Worm (Caenorhabditis elegans) whole organism, dauer: Measurements from ENCODE around the gene mam-7.

Experiments
- unc-62 ChIP-seq: sonication (generic microtip); optimal IDR thresholded peaks from 2 replicates; lab custom pipeline; 2017; ENCODE audit warnings: missing biosample characterization, missing genetic modification reagents, missing genetic modification characterization

mam-7 gene

ce11 chrIII:9892855-9893254 lies at the start of gene mam-7:
Gene mam-7, plus strand, starts transcription at chrIII:9893155.
- no peak for TF ChIP-seq unc-62 (GFP tag; lab: Kevin White, UChicago)

- no peak for TF ChIP-seq unc-62 (GFP tag; lab: Kevin White, UChicago)
Observed at ce11 chrIII:9843715-9844114, 49.2 kb upstream of the mam-7 start, which contains the start of gene K11H3.5. Gene K11H3.5, plus strand, starts transcription at chrIII:9843768.

ce11 chrIII:9846093-9846492 lies 46.9 kb upstream of the mam-7 start, which contains the start of gene K11H3.2:
Gene K11H3.2, plus strand, starts transcription at chrIII:9846393.
- TF ChIP-seq unc-62 (GFP tag; lab: Kevin White, UChicago) = no peak

ce11 chrIII:9848083-9848482 lies 44.9 kb upstream of the mam-7 start, which contains the start of gene mrpl-36:
Gene mrpl-36, minus strand, starts transcription at chrIII:9848116.
- TF ChIP-seq unc-62 (GFP tag; lab: Kevin White, UChicago) = no peak

ce11 chrIII:9848603-9849002 lies 44.4 kb upstream of the mam-7 start:
- no peak for TF ChIP-seq unc-62 (GFP tag; lab: Kevin White, UChicago)

ce11 chrIII:9849950-9850349 lies 43.0 kb upstream of the mam-7 start:
- TF ChIP-seq unc-62 (GFP tag; lab: Kevin White, UChicago) = no peak

- no peak for TF ChIP-seq unc-62 (GFP tag; lab: Kevin White, UChicago)
Observed at ce11 chrIII:9850877-9851276, 42.1 kb upstream of the mam-7 start.

- TF ChIP-seq unc-62 (GFP tag; lab: Kevin White, UChicago) = no peak
Observed at ce11 chrIII:9851547-9851946, 41.4 kb upstream of the mam-7 start, which contains the start of gene K11H3.3. Gene K11H3.3, plus strand, starts transcription at chrIII:9851854.

- no peak for TF ChIP-seq unc-62 (GFP tag; lab: Kevin White, UChicago)
Observed at ce11 chrIII:9853667-9854620, 39.0 kb upstream of the mam-7 start.

ce11 chrIII:9854960-9855359 lies 38.0 kb upstream of the mam-7 start:
- no peak for TF ChIP-seq unc-62 (GFP tag; lab: Kevin White, UChicago)

- no peak for TF ChIP-seq unc-62 (GFP tag; lab: Kevin White, UChicago)
Observed at ce11 chrIII:9857110-9857509, 35.8 kb upstream of the mam-7 start.

ce11 chrIII:9858061-9858460 lies 34.9 kb upstream of the mam-7 start:
- TF ChIP-seq unc-62 (GFP tag; lab: Kevin White, UChicago) = no peak

ce11 chrIII:9859133-9859775 lies 33.7 kb upstream of the mam-7 start, which contains the start of gene gpdh-2:
Gene gpdh-2, minus strand, starts transcription at chrIII:9859183.
- TF ChIP-seq unc-62 (GFP tag; lab: Kevin White, UChicago) = no peak

- no peak for TF ChIP-seq unc-62 (GFP tag; lab: Kevin White, UChicago)
Observed at ce11 chrIII:9860201-9860780, 32.7 kb upstream of the mam-7 start, which contains the start of gene twk-48. Gene twk-48, plus strand, starts transcription at chrIII:9860730.

ce11 chrIII:9861470-9862342 lies 31.2 kb upstream of the mam-7 start:
- TF ChIP-seq unc-62 (GFP tag; lab: Kevin White, UChicago) = no peak
